Worm (Caenorhabditis elegans) whole organism, midembryonic: Measurements from ENCODE around the gene F16G10.7.

Experiments used
- T22C8.4 ChIP-seq: fragments of 200-800 bp; sonication (Bioruptor generic); IDR thresholded peaks from 2 replicates; pipeline ENCODE4 v1.3.6; 2022; ENCODE audit warnings: missing genetic modification characterization, missing compliant biosample characterization
- cog-1 ChIP-seq: sonication (generic microtip); optimal IDR thresholded peaks from 2 replicates; lab custom pipeline; 2016; ENCODE audit warnings: missing genetic modification characterization, missing compliant biosample characterization
- flt-1 ChIP-seq: fragments of 200-800 bp; sonication (Bioruptor generic); IDR thresholded peaks from 2 replicates; pipeline ENCODE4 v1.3.6; 2022; ENCODE audit warnings: missing genetic modification characterization, missing compliant biosample characterization
- klf-2 ChIP-seq: fragments of 200-800 bp; sonication (Bioruptor generic); conservative IDR thresholded peaks from 2 replicates; pipeline ENCODE4 v1.3.6; 2022; ENCODE audit warnings: missing genetic modification reagents, missing genetic modification characterization, missing compliant biosample characterization
- med-1 ChIP-seq: sonication (generic microtip); optimal IDR thresholded peaks from 2 replicates; lab custom pipeline; 2017; ENCODE audit warnings: missing genetic modification characterization, mild to moderate bottlenecking, missing compliant biosample characterization, antibody characterized with exemption, missing genetic modification reagents; ENCODE audit not compliant: insufficient read depth
- ref-1 ChIP-seq: fragments of 200-800 bp; sonication (Bioruptor generic); conservative IDR thresholded peaks from 2 replicates; pipeline ENCODE4 v1.3.6; 2022; ENCODE audit warnings: missing genetic modification reagents, missing genetic modification characterization, missing compliant biosample characterization
- tab-1 ChIP-seq: fragments of 200-800 bp; sonication (Bioruptor generic); IDR thresholded peaks from 2 replicates; pipeline ENCODE4 v1.3.6; 2022; ENCODE audit warnings: missing genetic modification characterization, missing compliant biosample characterization
- ztf-23 ChIP-seq: fragments of 200-800 bp; sonication (Bioruptor generic); IDR thresholded peaks from 2 replicates; pipeline ENCODE4 v1.3.6; 2022; ENCODE audit warnings: missing genetic modification reagents, missing genetic modification characterization, missing compliant biosample characterization
- ztf-29 ChIP-seq: fragments of 200-800 bp; sonication (Bioruptor generic); IDR thresholded peaks from 2 replicates; pipeline ENCODE4 v1.3.6; 2022; ENCODE audit warnings: missing genetic modification reagents, missing genetic modification characterization, missing compliant biosample characterization

Gene F16G10.7

DNA sequence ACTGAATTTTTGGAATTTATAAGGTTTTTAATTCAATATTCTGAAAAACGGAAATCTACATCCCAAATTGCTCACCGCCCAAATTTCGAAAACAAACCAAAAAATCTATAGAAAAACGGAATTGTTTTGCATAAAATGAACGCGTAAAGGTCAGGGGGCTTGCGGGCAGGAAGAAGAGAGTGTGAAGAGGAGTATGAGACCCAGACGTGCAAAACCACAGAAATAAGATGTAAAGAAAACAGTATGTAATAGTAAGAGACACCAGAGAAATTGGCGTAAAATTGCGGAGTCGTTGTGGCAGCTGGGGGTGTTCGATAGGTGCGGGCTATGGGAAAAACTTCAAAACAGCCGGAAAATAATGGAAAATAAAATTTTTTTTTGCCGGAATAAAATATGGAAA lies 39.1 kb downstream of the F16G10.7 start:
- TF ChIP-seq ztf-23 (GFP tag; lab: Robert Waterston, UW) (no peak), ref-1 (GFP tag; lab: Robert Waterston, UW) (no peak), flt-1 (GFP tag; lab: Robert Waterston, UW) (no peak), ztf-29 (no peak), cog-1 (tag; lab: Kevin White, UChicago) (no peak)

DNA sequence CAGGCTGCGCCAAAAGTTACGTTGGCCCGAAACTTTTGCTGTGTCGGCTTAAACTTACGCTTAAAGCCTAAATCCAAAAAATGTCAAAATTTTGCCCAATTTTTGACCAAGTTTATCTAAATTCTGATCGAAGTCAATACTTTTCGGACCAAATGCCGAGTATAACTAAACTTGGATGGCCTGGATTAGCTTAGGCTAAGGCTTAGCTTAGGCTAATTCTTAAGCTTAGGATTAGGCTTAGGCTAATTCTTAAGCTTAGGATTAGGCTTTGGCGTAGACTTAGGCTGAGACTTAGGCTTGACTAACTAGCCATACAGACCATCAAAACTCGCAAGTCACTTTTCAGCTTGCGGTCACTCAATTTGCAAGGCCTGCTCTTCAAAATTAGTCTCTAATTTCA lies 43.9 kb downstream of the F16G10.7 start:
- TF ChIP-seq ztf-29 (no peak), T22C8.4 (GFP tag; lab: Robert Waterston, UW) (no peak), ztf-23 (GFP tag; lab: Robert Waterston, UW) (no peak), tab-1 (no peak), klf-2 (no peak), ref-1 (GFP tag; lab: Robert Waterston, UW) (no peak), flt-1 (GFP tag; lab: Robert Waterston, UW) (no peak), med-1 (no peak), cog-1 (tag; lab: Kevin White, UChicago) (no peak)

DNA sequence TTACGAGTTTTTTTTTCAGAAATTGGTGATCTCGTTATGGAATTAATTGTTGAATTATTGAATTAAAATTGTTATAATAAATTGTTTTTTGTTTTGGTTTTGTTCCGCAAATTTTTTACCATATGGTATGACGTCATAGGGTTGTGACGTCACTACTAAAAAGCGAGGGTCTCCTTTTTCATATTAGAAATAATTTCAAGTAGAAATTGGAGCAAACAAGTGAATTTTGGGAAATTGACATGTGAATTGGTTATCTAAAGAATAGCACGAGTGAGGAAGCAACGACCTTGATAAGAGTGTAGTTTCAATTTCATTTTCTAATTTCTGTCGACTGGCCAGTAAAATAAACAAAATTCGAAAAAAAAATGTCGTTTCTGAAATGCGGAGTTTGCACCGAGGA lies 44.5 kb downstream of the F16G10.7 start, which contains the start of gene F43C11.7:
Gene F43C11.7 (plus strand): TSS at position 326 of the 400 bp plus-strand sequence.
- TF ChIP-seq flt-1 (GFP tag; lab: Robert Waterston, UW), result no peak
- no peak for TF ChIP-seq klf-2
- TF ChIP-seq tab-1, result no peak
- TF ChIP-seq ref-1 (GFP tag; lab: Robert Waterston, UW), result no peak
- no peak for TF ChIP-seq ztf-29

DNA sequence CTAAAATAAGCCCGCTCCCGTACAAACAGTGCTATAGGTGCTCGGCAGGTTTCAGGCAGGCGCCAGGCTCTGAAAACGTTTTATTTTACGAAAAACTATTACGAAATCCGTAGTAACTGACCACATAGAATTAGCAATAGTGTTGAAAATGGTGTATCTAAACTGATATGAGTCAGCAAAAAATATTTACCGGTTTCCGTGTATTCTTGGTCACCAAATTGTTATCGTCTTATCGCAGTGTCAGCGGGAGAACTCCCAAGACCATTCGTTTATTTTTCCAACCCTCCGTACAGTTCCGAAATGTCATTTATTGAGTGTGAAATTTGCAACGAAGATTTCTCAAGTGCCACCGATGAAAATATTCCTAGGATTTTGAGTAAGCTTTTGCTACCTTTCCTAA lies 47.9 kb downstream of the F16G10.7 start, which contains the start of gene F43C11.8:
Gene F43C11.8 (plus strand): TSS at position 301 of the 400 bp plus-strand sequence.
- no peak for TF ChIP-seq klf-2
- TF ChIP-seq flt-1 (GFP tag; lab: Robert Waterston, UW), result no peak
- TF ChIP-seq ref-1 (GFP tag; lab: Robert Waterston, UW), result no peak
- TF ChIP-seq med-1, result no peak
- TF ChIP-seq ztf-29, result no peak
- no peak for TF ChIP-seq T22C8.4 (GFP tag; lab: Robert Waterston, UW)
- no peak for TF ChIP-seq cog-1 (tag; lab: Kevin White, UChicago)
- no peak for TF ChIP-seq ztf-23 (GFP tag; lab: Robert Waterston, UW)
- no peak for TF ChIP-seq tab-1

DNA sequence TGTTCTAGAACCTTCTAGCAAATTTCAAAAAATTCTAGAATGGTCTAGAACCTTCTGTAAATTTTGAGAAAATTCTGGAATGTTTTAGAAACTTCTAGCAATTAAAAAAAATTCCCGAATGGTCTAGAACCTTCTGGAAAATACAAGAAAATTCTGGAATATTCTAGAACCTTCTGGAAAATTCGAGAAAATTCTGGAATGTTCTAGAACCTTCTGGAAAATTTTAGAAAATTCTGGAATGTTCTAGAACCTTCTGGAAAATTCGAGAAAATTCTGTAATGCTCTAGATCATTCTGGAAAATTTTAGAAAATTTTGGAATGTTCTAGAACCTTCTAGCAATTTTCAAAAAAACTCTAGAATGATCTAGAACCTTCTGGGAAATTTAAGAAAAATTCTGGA lies 49.6 kb downstream of the F16G10.7 start:
- TF ChIP-seq T22C8.4 (GFP tag; lab: Robert Waterston, UW), result no peak
- TF ChIP-seq flt-1 (GFP tag; lab: Robert Waterston, UW), result peak; percentile 63
